Fruit fly (Drosophila melanogaster) whole organism, embryonic: ENCODE measurements around the gene Tpr2.

Source experiments
- Atf6 ChIP-seq: fragments of 200-800 bp; sonication (Bioruptor generic); IDR thresholded peaks from 2 replicates; pipeline ENCODE4 v1.3.6; 2022; ENCODE audit warnings: missing biosample characterization, missing genetic modification characterization
- BEAF-32 ChIP-seq: fragments of 200-800 bp; sonication (Bioruptor generic); optimal IDR thresholded peaks from 3 replicates; lab custom pipeline; 2017; ENCODE audit warnings: missing biosample characterization, missing genetic modification characterization, mild to moderate bottlenecking, moderate library complexity, missing genetic modification reagents
- CG10147 ChIP-seq: fragments of 200-800 bp; sonication (Bioruptor generic); optimal IDR thresholded peaks from 2 replicates; lab custom pipeline; 2019; ENCODE audit warnings: missing biosample characterization, mild to moderate bottlenecking, missing genetic modification characterization, moderate library complexity
- CG11456 ChIP-seq: fragments of 200-800 bp; sonication (Bioruptor generic); IDR thresholded peaks from 3 replicates; pipeline ENCODE4 v1.3.6; 2022; ENCODE audit warnings: missing biosample characterization, missing genetic modification characterization
- CG11504 ChIP-seq: fragments of 200-800 bp; sonication (Bioruptor generic); optimal IDR thresholded peaks from 3 replicates; lab custom pipeline; 2019; ENCODE audit warnings: missing biosample characterization, mild to moderate bottlenecking, missing genetic modification characterization, moderate library complexity
- CG15514 ChIP-seq: fragments of 200-800 bp; sonication (Bioruptor generic); optimal IDR thresholded peaks from 3 replicates; lab custom pipeline; 2017; ENCODE audit warnings: missing biosample characterization, missing genetic modification characterization, mild to moderate bottlenecking, moderate library complexity, missing genetic modification reagents
- CG16863 ChIP-seq: fragments of 200-800 bp; sonication (Bioruptor generic); optimal IDR thresholded peaks from 3 replicates; lab custom pipeline; 2016; ENCODE audit warnings: missing biosample characterization, missing genetic modification characterization
- CG17568 ChIP-seq: fragments of 200-800 bp; sonication (Bioruptor generic); optimal IDR thresholded peaks from 2 replicates; lab custom pipeline; 2018; ENCODE audit warnings: missing biosample characterization, mild to moderate bottlenecking, missing genetic modification characterization, moderate library complexity
- CG31388 ChIP-seq: fragments of 200-800 bp; sonication (Bioruptor generic); optimal IDR thresholded peaks from 2 replicates; lab custom pipeline; 2016; ENCODE audit warnings: missing biosample characterization, missing genetic modification characterization
- CG31441 ChIP-seq: fragments of 200-800 bp; sonication (Bioruptor generic); IDR thresholded peaks from 2 replicates; pipeline ENCODE4 v1.3.6; 2022; ENCODE audit warnings: missing biosample characterization, missing genetic modification characterization
- CG33557 ChIP-seq: fragments of 200-800 bp; sonication (Bioruptor generic); optimal IDR thresholded peaks from 2 replicates; lab custom pipeline; 2019; ENCODE audit warnings: missing biosample characterization, mild to moderate bottlenecking, missing genetic modification characterization, moderate library complexity
- CG5180 ChIP-seq: fragments of 200-800 bp; sonication (Bioruptor generic); optimal IDR thresholded peaks from 3 replicates; lab custom pipeline; 2017; ENCODE audit warnings: missing biosample characterization, missing genetic modification characterization, mild to moderate bottlenecking, moderate library complexity, missing genetic modification reagents
- CG6175 ChIP-seq: fragments of 200-800 bp; sonication (Bioruptor generic); IDR thresholded peaks from 3 replicates; pipeline ENCODE4 v1.3.6; 2022; ENCODE audit warnings: missing biosample characterization, missing genetic modification characterization
- CG6254 ChIP-seq: fragments of 200-800 bp; sonication (Bioruptor generic); optimal IDR thresholded peaks from 3 replicates; lab custom pipeline; 2017; ENCODE audit warnings: mild to moderate bottlenecking, missing biosample characterization, missing genetic modification reagents, missing genetic modification characterization
- CG6272 ChIP-seq: fragments of 200-800 bp; sonication (Bioruptor generic); IDR thresholded peaks from 2 replicates; pipeline ENCODE4 v1.3.6; 2022; ENCODE audit warnings: missing biosample characterization, missing genetic modification characterization
- CG6683 ChIP-seq: fragments of 200-800 bp; sonication (Bioruptor generic); optimal IDR thresholded peaks from 2 replicates; lab custom pipeline; 2017; ENCODE audit warnings: missing biosample characterization, mild to moderate bottlenecking, missing genetic modification characterization, missing genetic modification reagents
- CG6854 ChIP-seq: fragments of 200-800 bp; sonication (Bioruptor generic); optimal IDR thresholded peaks from 3 replicates; lab custom pipeline; 2017; ENCODE audit warnings: missing biosample characterization, mild to moderate bottlenecking, missing genetic modification characterization
- CG8359 ChIP-seq: fragments of 200-800 bp; sonication (Bioruptor generic); optimal IDR thresholded peaks from 2 replicates; lab custom pipeline; 2017; ENCODE audit warnings: missing biosample characterization, mild to moderate bottlenecking, missing genetic modification characterization, borderline replicate concordance
- CG8944 ChIP-seq: fragments of 200-800 bp; sonication (Bioruptor generic); optimal IDR thresholded peaks from 3 replicates; lab custom pipeline; 2016; ENCODE audit warnings: missing biosample characterization, missing genetic modification characterization
- CG9215 ChIP-seq: fragments of 200-800 bp; sonication (Bioruptor generic); IDR thresholded peaks from 2 replicates; pipeline ENCODE4 v1.3.6; 2022; ENCODE audit warnings: missing biosample characterization, missing genetic modification characterization
- CG9876 ChIP-seq: fragments of 200-800 bp; sonication (Bioruptor generic); optimal IDR thresholded peaks from 2 replicates; lab custom pipeline; 2016; ENCODE audit warnings: missing biosample characterization, missing genetic modification characterization
- Dll ChIP-seq: fragments of 200-800 bp; sonication (Bioruptor generic); IDR thresholded peaks from 4 replicates; pipeline ENCODE4 v1.3.6; 2022; ENCODE audit warnings: missing biosample characterization, missing genetic modification characterization; ENCODE audit not compliant: partially characterized antibody
- Gug ChIP-seq: fragments of 200-800 bp; sonication (Bioruptor generic); IDR thresholded peaks from 4 replicates; pipeline ENCODE4 v1.3.6; 2022; ENCODE audit warnings: missing biosample characterization, missing genetic modification characterization
- HHEX ChIP-seq: fragments of 200-800 bp; sonication (Bioruptor generic); optimal IDR thresholded peaks from 3 replicates; lab custom pipeline; 2017; ENCODE audit warnings: missing biosample characterization, mild to moderate bottlenecking, missing genetic modification characterization, missing genetic modification reagents
- HLH3B ChIP-seq: fragments of 200-800 bp; sonication (Bioruptor generic); IDR thresholded peaks from 2 replicates; pipeline ENCODE4 v1.3.6; 2022; ENCODE audit warnings: missing biosample characterization, missing genetic modification characterization
- Hand ChIP-seq: fragments of 200-800 bp; sonication (Bioruptor generic); optimal IDR thresholded peaks from 2 replicates; lab custom pipeline; 2017; ENCODE audit warnings: mild to moderate bottlenecking, missing biosample characterization, missing genetic modification reagents, missing genetic modification characterization
- Hr3 ChIP-seq: fragments of 200-800 bp; sonication (Bioruptor generic); optimal IDR thresholded peaks from 3 replicates; lab custom pipeline; 2016; ENCODE audit warnings: missing biosample characterization, missing genetic modification characterization
- Kr ChIP-seq: fragments of 200-800 bp; sonication (Bioruptor generic); optimal IDR thresholded peaks from 2 replicates; lab custom pipeline; 2017; ENCODE audit warnings: missing biosample characterization, mild to moderate bottlenecking, missing genetic modification characterization
- MESR4 ChIP-seq: fragments of 200-800 bp; sonication (Bioruptor generic); optimal IDR thresholded peaks from 2 replicates; lab custom pipeline; 2018; ENCODE audit warnings: missing biosample characterization, mild to moderate bottlenecking, missing genetic modification characterization, moderate library complexity
- Mes4 ChIP-seq: fragments of 200-800 bp; sonication (Bioruptor generic); optimal IDR thresholded peaks from 2 replicates; lab custom pipeline; 2016; ENCODE audit warnings: missing biosample characterization, missing genetic modification characterization
- Ssrp ChIP-seq: fragments of 200-800 bp; sonication (Bioruptor generic); optimal IDR thresholded peaks from 2 replicates; lab custom pipeline; 2018; ENCODE audit warnings: missing biosample characterization, mild to moderate bottlenecking, missing genetic modification characterization, moderate library complexity
- Xrp1 ChIP-seq: fragments of 200-800 bp; sonication (Bioruptor generic); IDR thresholded peaks from 2 replicates; pipeline ENCODE4 v1.3.6; 2022; ENCODE audit warnings: missing biosample characterization, missing genetic modification characterization
- az2 ChIP-seq: fragments of 200-800 bp; sonication (Bioruptor generic); optimal IDR thresholded peaks from 3 replicates; lab custom pipeline; 2016; ENCODE audit warnings: missing biosample characterization, missing genetic modification characterization
- croc ChIP-seq: fragments of 200-800 bp; sonication (Bioruptor generic); conservative IDR thresholded peaks from 3 replicates; pipeline ENCODE4 v1.3.6; 2022; ENCODE audit warnings: missing biosample characterization, missing genetic modification characterization
- eve ChIP-seq, 2 experiments: fragments of >200 bp; optimal IDR thresholded peaks; 2 replicates each; lab custom pipeline; 2017; ENCODE audit warnings: missing biosample characterization in 2 of 2, missing genetic modification characterization in 2 of 2
- gfzf ChIP-seq: fragments of 200-800 bp; sonication (Bioruptor generic); optimal IDR thresholded peaks from 2 replicates; lab custom pipeline; 2016; ENCODE audit warnings: missing biosample characterization, mild to moderate bottlenecking, missing genetic modification characterization, moderate library complexity
- gro ChIP-seq: fragments of 200-800 bp; sonication (Bioruptor generic); optimal IDR thresholded peaks from 2 replicates; lab custom pipeline; 2016; ENCODE audit warnings: missing biosample characterization, missing genetic modification characterization
- h ChIP-seq: fragments of >200 bp; optimal IDR thresholded peaks from 2 replicates; lab custom pipeline; 2017
- hkb ChIP-seq, 2 experiments: fragments of 200-800 bp in 1 of 2; fragments of >200 bp in 1 of 2; sonication (Bioruptor generic) in 1 of 2; IDR thresholded peaks in 1 of 2; optimal IDR thresholded peaks in 1 of 2; 2 replicates each; pipeline versions ENCODE4 v1.3.6 to Lab custom; 2017 to 2022; ENCODE audit warnings: missing biosample characterization in 1 of 2, missing genetic modification characterization in 1 of 2
- insv ChIP-seq, 2 experiments: fragments of 200-800 bp; sonication (Bioruptor generic); optimal IDR thresholded peaks; 3 replicates each; lab custom pipeline; 2016 to 2018; ENCODE audit warnings: missing biosample characterization in 2 of 2, missing genetic modification characterization in 2 of 2
- jumu ChIP-seq: fragments of 200-800 bp; sonication (Bioruptor generic); optimal IDR thresholded peaks from 3 replicates; lab custom pipeline; 2016; ENCODE audit warnings: missing biosample characterization, missing genetic modification characterization
- ken ChIP-seq: fragments of 200-800 bp; sonication (Bioruptor generic); IDR thresholded peaks from 3 replicates; pipeline ENCODE4 v1.3.6; 2022; ENCODE audit warnings: missing biosample characterization, missing genetic modification characterization
- klu ChIP-seq: fragments of 200-800 bp; sonication (Bioruptor generic); IDR thresholded peaks from 2 replicates; pipeline ENCODE4 v1.3.6; 2022; ENCODE audit warnings: missing biosample characterization, missing genetic modification characterization
- lilli ChIP-seq: fragments of 200-800 bp; sonication (Bioruptor generic); optimal IDR thresholded peaks from 3 replicates; lab custom pipeline; 2016; ENCODE audit warnings: missing biosample characterization, missing genetic modification characterization
- nau ChIP-seq: fragments of 200-800 bp; sonication (Bioruptor generic); optimal IDR thresholded peaks from 3 replicates; lab custom pipeline; 2017; ENCODE audit warnings: missing biosample characterization, mild to moderate bottlenecking, missing genetic modification characterization, missing genetic modification reagents
- pb ChIP-seq: fragments of 200-800 bp; sonication (Bioruptor generic); optimal IDR thresholded peaks from 3 replicates; lab custom pipeline; 2016; ENCODE audit warnings: missing biosample characterization, missing genetic modification characterization
- prd ChIP-seq, 3 experiments: fragments of >200 bp in 2 of 3; fragments of 200-800 bp in 1 of 3; sonication (Bioruptor generic) in 1 of 3; optimal IDR thresholded peaks in 2 of 3; IDR thresholded peaks in 1 of 3; 2 replicates in 2 of 3; 3 replicates in 1 of 3; pipeline versions ENCODE4 v1.3.6 to Lab custom; 2017 to 2022; ENCODE audit warnings: missing biosample characterization in 1 of 3, missing genetic modification characterization in 1 of 3
- schlank ChIP-seq: fragments of 200-800 bp; sonication (Bioruptor generic); optimal IDR thresholded peaks from 2 replicates; lab custom pipeline; 2018; ENCODE audit warnings: missing biosample characterization, mild to moderate bottlenecking, missing genetic modification characterization
- sob ChIP-seq: fragments of 200-800 bp; sonication (Bioruptor generic); IDR thresholded peaks from 2 replicates; pipeline ENCODE4 v1.3.6; 2022; ENCODE audit warnings: missing biosample characterization, missing genetic modification characterization

Tpr2 gene

dm6 chr2L:16535673-16536144 lies 44.4 kb downstream of the Tpr2 start (continued):
- peak; percentile 91 for TF ChIP-seq CG17568 (GFP tag; lab: Kevin White, UChicago)
- peak; percentile 86 for TF ChIP-seq klu (GFP tag; lab: Robert Waterston, UW)
- TF ChIP-seq CG11504 (tag; lab: Kevin White, UChicago), result peak; percentile 90
- TF ChIP-seq CG16863 (GFP tag; lab: Kevin White, UChicago), result peak; percentile 88
- peak; percentile 81 for TF ChIP-seq CG15514 (GFP tag; lab: Kevin White, UChicago)
- TF ChIP-seq CG11456 (GFP tag; lab: Robert Waterston, UW), result peak; percentile 93
- TF ChIP-seq CG6254 (GFP tag; lab: Kevin White, UChicago), result peak; percentile 95
- peak; percentile 82 for TF ChIP-seq CG8944
- no peak for TF ChIP-seq hkb (optimal IDR thresholded peaks at IDR 0.05; lab: Kevin White, UChicago)
- peak; percentile 95 for TF ChIP-seq hkb (GFP tag; IDR thresholded peaks at IDR 0.05; lab: Robert Waterston, UW)
- peak; percentile 93 for TF ChIP-seq nau (GFP tag; lab: Kevin White, UChicago)
- TF ChIP-seq Hand, result peak; percentile 85
- no peak for TF ChIP-seq gfzf
- TF ChIP-seq Hr3, result peak; percentile 86
- peak; percentile 91 for TF ChIP-seq CG6175 (GFP tag; lab: Robert Waterston, UW)
- TF ChIP-seq insv (GFP tag; optimal IDR thresholded peaks at IDR 0.05; lab: Kevin White, UChicago), result peak in 1 of 2 experiments; percentile 21
- no peak for TF ChIP-seq h (lab: Kevin White, UChicago)
- TF ChIP-seq MESR4, result peak; percentile 31
- TF ChIP-seq schlank, result peak; percentile 80
- peak; percentile 84 for TF ChIP-seq lilli (GFP tag; lab: Kevin White, UChicago)
- peak; percentile 89 for TF ChIP-seq CG6272 (GFP tag; lab: Robert Waterston, UW)
- peak; percentile 88 for TF ChIP-seq CG33557 (GFP tag; lab: Kevin White, UChicago)
- peak; percentile 86 for TF ChIP-seq CG6683 (GFP tag; lab: Kevin White, UChicago)
- peak; percentile 94 for TF ChIP-seq Mes4
- TF ChIP-seq jumu (GFP tag; lab: Kevin White, UChicago), result peak; percentile 82
- peak; percentile 52 to 87 for TF ChIP-seq eve (GFP tag; optimal IDR thresholded peaks at IDR 0.05; lab: Kevin White, UChicago)
- TF ChIP-seq pb, result peak; percentile 65
- TF ChIP-seq CG31441 (GFP tag; lab: Robert Waterston, UW), result peak; percentile 82
- no peak for TF ChIP-seq Dll
- TF ChIP-seq Xrp1 (GFP tag; lab: Robert Waterston, UW), result peak; percentile 98
- TF ChIP-seq Atf6 (GFP tag; lab: Robert Waterston, UW), result peak; percentile 95
- peak; percentile 94 for TF ChIP-seq HLH3B (GFP tag; lab: Robert Waterston, UW)
- peak; percentile 90 for TF ChIP-seq Ssrp (tag; lab: Kevin White, UChicago)
- TF ChIP-seq CG8359 (GFP tag; lab: Kevin White, UChicago), result peak; percentile 89
- TF ChIP-seq ken, result peak; percentile 93
- peak; percentile 92 for TF ChIP-seq HHEX (GFP tag; lab: Kevin White, UChicago)
- TF ChIP-seq CG10147, result peak; percentile 87
- no peak for TF ChIP-seq BEAF-32 (GFP tag; lab: Kevin White, UChicago)
- peak; percentile 82 for TF ChIP-seq gro (GFP tag; lab: Kevin White, UChicago)
- peak; percentile 83 for TF ChIP-seq Gug
- TF ChIP-seq sob (GFP tag; lab: Robert Waterston, UW), result peak; percentile 95
- peak; percentile 80 for TF ChIP-seq CG6854
- TF ChIP-seq CG31388 (GFP tag; lab: Kevin White, UChicago), result peak; percentile 54
- TF ChIP-seq prd (optimal IDR thresholded peaks at IDR 0.05; lab: Kevin White, UChicago), result no peak
- TF ChIP-seq prd (GFP tag; IDR thresholded peaks at IDR 0.05; lab: Robert Waterston, UW), result peak; percentile 98
- peak; percentile 90 for TF ChIP-seq croc (GFP tag; lab: Robert Waterston, UW)
- TF ChIP-seq CG5180 (GFP tag; lab: Kevin White, UChicago), result peak; percentile 76
- TF ChIP-seq CG9215 (GFP tag; lab: Robert Waterston, UW), result peak; percentile 82
- TF ChIP-seq az2, result peak; percentile 92
- TF ChIP-seq Kr (GFP tag; lab: Kevin White, UChicago), result peak; percentile 76
- TF ChIP-seq CG9876 (GFP tag; lab: Kevin White, UChicago), result peak; percentile 75
